Worm (Caenorhabditis elegans): Measurements from ENCODE around the gene npr-43.

Gene npr-43

ce11 chrV:14331477-14331876 is 47.4 kb downstream of the npr-43 start, which contains the start of gene F47B8.8:
Gene F47B8.8, plus strand, starts transcription at chrV:14331733.
- TF ChIP-seq lin-32 (GFP tag; optimal IDR thresholded peaks at IDR 0.05) = no peak
- TF ChIP-seq hlh-1 (tag; optimal IDR thresholded peaks at IDR 0.05) = no peak

ce11 chrV:14328806-14329205 is 50.1 kb downstream of the npr-43 start, which contains the start of gene pepm-1:
Gene pepm-1, plus strand, starts transcription at chrV:14329106.
- no peak for TF ChIP-seq pha-4 (tag; optimal IDR thresholded peaks at IDR 0.05)

- no peak for TF ChIP-seq lin-32 (GFP tag; optimal IDR thresholded peaks at IDR 0.05)
- no peak for TF ChIP-seq mab-5 (tag; optimal IDR thresholded peaks at IDR 0.05)
- TF ChIP-seq snpc-4 (tag; optimal IDR thresholded peaks at IDR 0.05) = no peak
- TF ChIP-seq unc-39 (tag; optimal IDR thresholded peaks at IDR 0.05) = no peak
- TF ChIP-seq nhr-237 (tag; optimal IDR thresholded peaks at IDR 0.05) = no peak
- no peak for TF ChIP-seq drap-1 (GFP tag; optimal IDR thresholded peaks at IDR 0.05)
- no peak for TF ChIP-seq nhr-76 (tag; optimal IDR thresholded peaks at IDR 0.05)
- TF ChIP-seq lsy-2 (tag; optimal IDR thresholded peaks at IDR 0.05) = no peak
- no peak for TF ChIP-seq unc-62 (GFP tag; optimal IDR thresholded peaks at IDR 0.05)
- TF ChIP-seq pha-4 (tag; optimal IDR thresholded peaks at IDR 0.05) = no peak
- no peak for TF ChIP-seq blmp-1 (tag; optimal IDR thresholded peaks at IDR 0.05)
- TF ChIP-seq elt-3 (tag; optimal IDR thresholded peaks at IDR 0.05) = no peak
- TF ChIP-seq bed-3 (GFP tag; optimal IDR thresholded peaks at IDR 0.05) = no peak
- no peak for TF ChIP-seq nhr-2 (tag; optimal IDR thresholded peaks at IDR 0.05)
- no peak for TF ChIP-seq ceh-39 (tag; optimal IDR thresholded peaks at IDR 0.05)
Measured at ce11 chrV:14327776-14328175, 51.1 kb downstream of the npr-43 start, which contains the start of gene F47B8.5. Gene F47B8.5, minus strand, starts transcription at chrV:14327876.

Measured in whole organism, mixed stage, embryonic.